Fruit fly (Drosophila melanogaster): ENCODE results near the gene Alg10.

Gene Alg10

dm6 chr3L:11119901-11120418 lies 44.8 kb upstream of the Alg10 start (continued):
- peak; percentile 49 for TF ChIP-seq ac (GFP tag; optimal IDR thresholded peaks at IDR 0.05)
- no peak for TF ChIP-seq sqz (GFP tag; optimal IDR thresholded peaks at IDR 0.05)
- TF ChIP-seq CG13123 (GFP tag; optimal IDR thresholded peaks at IDR 0.05) = no peak
- peak; percentile 58; the same call in 1 of the 3 replicates for TF ChIP-seq CG34422 (GFP tag; IDR thresholded peaks at IDR 0.05)
- TF ChIP-seq Opbp (GFP tag; IDR thresholded peaks at IDR 0.05; ENCODE audit: partially characterized antibody) = no peak
- peak; percentile 10 for TF ChIP-seq psq (GFP tag; optimal IDR thresholded peaks at IDR 0.05)
- no peak for TF ChIP-seq dmrt99B (tag; optimal IDR thresholded peaks at IDR 0.05)
- no peak; the same call in 2 of the 3 replicates for TF ChIP-seq CG17361 (GFP tag; IDR thresholded peaks at IDR 0.05)
- TF ChIP-seq CG12942 (GFP tag; optimal IDR thresholded peaks at IDR 0.05) = no peak
- peak; percentile 37; the same call in 1 of the 3 replicates for TF ChIP-seq sr (GFP tag; IDR thresholded peaks at IDR 0.05)
- no peak for TF ChIP-seq CG2199 (GFP tag; IDR thresholded peaks at IDR 0.05)
- no peak for TF ChIP-seq vfl (GFP tag; optimal IDR thresholded peaks at IDR 0.05)
- no peak for TF ChIP-seq h (optimal IDR thresholded peaks at IDR 0.05)
- no peak for TF ChIP-seq CG8765 (GFP tag; IDR thresholded peaks at IDR 0.05)
- TF ChIP-seq Fer2 (tag; optimal IDR thresholded peaks at IDR 0.05) = peak; percentile 14
- TF ChIP-seq Stat92E (GFP tag; optimal IDR thresholded peaks at IDR 0.05) = peak in 1 of 3 experiments; percentile 90
- TF ChIP-seq sisA (GFP tag; IDR thresholded peaks at IDR 0.05) = no peak
- no peak for TF ChIP-seq ranshi (GFP tag; IDR thresholded peaks at IDR 0.05)
- TF ChIP-seq Drgx (GFP tag; IDR thresholded peaks at IDR 0.05) = no peak
- no peak for TF ChIP-seq sim (GFP tag; IDR thresholded peaks at IDR 0.05)
- TF ChIP-seq D (optimal IDR thresholded peaks at IDR 0.05) = peak; percentile 27
- no peak for TF ChIP-seq D (GFP tag; optimal IDR thresholded peaks at IDR 0.05)
- no peak for TF ChIP-seq Ets97D (GFP tag; optimal IDR thresholded peaks at IDR 0.05)
- no peak; the same call in 1 of the 2 replicates for TF ChIP-seq Bgb (GFP tag; IDR thresholded peaks at IDR 0.05; ENCODE audit: partially characterized antibody)
- TF ChIP-seq tin (GFP tag; optimal IDR thresholded peaks at IDR 0.05) = no peak
- no peak for TF ChIP-seq Gsc (GFP tag; IDR thresholded peaks at IDR 0.05)
- no peak for TF ChIP-seq jing (GFP tag; optimal IDR thresholded peaks at IDR 0.05)
- peak; percentile 6; the same call in 1 of the 2 replicates for TF ChIP-seq NFAT (GFP tag; IDR thresholded peaks at IDR 0.05)
- no peak for TF ChIP-seq grn (GFP tag; optimal IDR thresholded peaks at IDR 0.05)
- TF ChIP-seq CG12659 (GFP tag; optimal IDR thresholded peaks at IDR 0.05) = no peak
- TF ChIP-seq Sox102F (GFP tag; optimal IDR thresholded peaks at IDR 0.05) = no peak
- TF ChIP-seq Dip3 (GFP tag; optimal IDR thresholded peaks at IDR 0.05) = no peak
- no peak for TF ChIP-seq pho (GFP tag; optimal IDR thresholded peaks at IDR 0.05)
- TF ChIP-seq bcd (GFP tag; optimal IDR thresholded peaks at IDR 0.05) = no peak
- TF ChIP-seq toy (GFP tag; IDR thresholded peaks at IDR 0.05) = no peak
- TF ChIP-seq repo (GFP tag; optimal IDR thresholded peaks at IDR 0.05) = peak; percentile 14
- TF ChIP-seq CG10321 (GFP tag; IDR thresholded peaks at IDR 0.05) = no peak
- no peak for TF ChIP-seq CG7556 (GFP tag; optimal IDR thresholded peaks at IDR 0.05)
- TF ChIP-seq zen2 (GFP tag; IDR thresholded peaks at IDR 0.05; ENCODE audit: partially characterized antibody) = no peak
- TF ChIP-seq fd64A (GFP tag; optimal IDR thresholded peaks at IDR 0.05) = peak; percentile 81
- TF ChIP-seq slbo (GFP tag; IDR thresholded peaks at IDR 0.05) = peak; percentile 40
- TF ChIP-seq CG5180 (GFP tag; optimal IDR thresholded peaks at IDR 0.05) = peak; percentile 31
- no peak for TF ChIP-seq Oaz (GFP tag; IDR thresholded peaks at IDR 0.05)
- no peak for TF ChIP-seq GATAe (GFP tag; conservative IDR thresholded peaks at IDR 0.05)
- TF ChIP-seq p53 (GFP tag; optimal IDR thresholded peaks at IDR 0.05) = no peak
- TF ChIP-seq ftz-f1 (GFP tag; optimal IDR thresholded peaks at IDR 0.05) = no peak
- TF ChIP-seq H15 (GFP tag; IDR thresholded peaks at IDR 0.05) = no peak
- no peak for TF ChIP-seq Eip74EF (GFP tag; optimal IDR thresholded peaks at IDR 0.05)
- no peak for TF ChIP-seq CG10654 (GFP tag; optimal IDR thresholded peaks at IDR 0.05)
- TF ChIP-seq Ptx1 (GFP tag; IDR thresholded peaks at IDR 0.05) = no peak
- TF ChIP-seq ind (GFP tag; optimal IDR thresholded peaks at IDR 0.05) = no peak
- no peak for TF ChIP-seq CG14667 (GFP tag; IDR thresholded peaks at IDR 0.05)

Data from whole organism, embryonic.